Worm (Caenorhabditis elegans) whole organism, midembryonic: ENCODE results near the gene ced-6.

Experiments used
- T22C8.4 ChIP-seq: fragments of 200-800 bp; sonication (Bioruptor generic); IDR thresholded peaks from 2 replicates; pipeline ENCODE4 v1.3.6; 2022; ENCODE audit warnings: missing genetic modification characterization, missing compliant biosample characterization
- cog-1 ChIP-seq: sonication (generic microtip); optimal IDR thresholded peaks from 2 replicates; lab custom pipeline; 2016; ENCODE audit warnings: missing genetic modification characterization, missing compliant biosample characterization
- flt-1 ChIP-seq: fragments of 200-800 bp; sonication (Bioruptor generic); IDR thresholded peaks from 2 replicates; pipeline ENCODE4 v1.3.6; 2022; ENCODE audit warnings: missing genetic modification characterization, missing compliant biosample characterization
- klf-2 ChIP-seq: fragments of 200-800 bp; sonication (Bioruptor generic); conservative IDR thresholded peaks from 2 replicates; pipeline ENCODE4 v1.3.6; 2022; ENCODE audit warnings: missing genetic modification reagents, missing genetic modification characterization, missing compliant biosample characterization
- med-1 ChIP-seq: sonication (generic microtip); optimal IDR thresholded peaks from 2 replicates; lab custom pipeline; 2017; ENCODE audit warnings: missing genetic modification characterization, mild to moderate bottlenecking, missing compliant biosample characterization, antibody characterized with exemption, missing genetic modification reagents; ENCODE audit not compliant: insufficient read depth
- ref-1 ChIP-seq: fragments of 200-800 bp; sonication (Bioruptor generic); conservative IDR thresholded peaks from 2 replicates; pipeline ENCODE4 v1.3.6; 2022; ENCODE audit warnings: missing genetic modification reagents, missing genetic modification characterization, missing compliant biosample characterization
- tab-1 ChIP-seq: fragments of 200-800 bp; sonication (Bioruptor generic); IDR thresholded peaks from 2 replicates; pipeline ENCODE4 v1.3.6; 2022; ENCODE audit warnings: missing genetic modification characterization, missing compliant biosample characterization
- ztf-23 ChIP-seq: fragments of 200-800 bp; sonication (Bioruptor generic); IDR thresholded peaks from 2 replicates; pipeline ENCODE4 v1.3.6; 2022; ENCODE audit warnings: missing genetic modification reagents, missing genetic modification characterization, missing compliant biosample characterization
- ztf-29 ChIP-seq: fragments of 200-800 bp; sonication (Bioruptor generic); IDR thresholded peaks from 2 replicates; pipeline ENCODE4 v1.3.6; 2022; ENCODE audit warnings: missing genetic modification reagents, missing genetic modification characterization, missing compliant biosample characterization

The ced-6 gene

DNA sequence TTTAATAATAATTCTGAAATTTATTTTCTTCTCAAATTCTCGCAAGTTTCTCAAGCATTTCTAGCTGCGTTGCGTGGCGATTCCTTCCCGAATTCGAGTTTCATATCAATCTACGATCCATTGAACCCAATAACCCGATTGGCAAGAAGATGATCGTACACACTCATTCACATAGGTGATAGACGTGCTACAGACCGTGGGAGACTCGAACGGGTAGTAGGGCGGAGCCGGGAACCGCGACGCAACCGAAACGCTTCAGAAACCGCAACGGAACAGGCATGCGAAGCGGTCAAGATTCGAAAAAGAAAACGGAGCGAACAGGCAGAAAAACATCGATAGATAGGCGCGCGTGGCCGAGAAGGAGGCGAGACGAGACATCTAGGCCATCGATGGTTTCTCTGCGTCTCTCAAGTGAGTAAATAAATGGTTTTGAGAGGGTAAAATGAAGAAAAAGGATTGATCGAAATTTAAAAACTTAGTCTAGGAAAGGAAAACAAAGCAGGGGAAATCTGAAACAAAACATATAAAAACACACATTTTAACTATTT lies 7.9 kb downstream of the ced-6 start, which contains the start of gene madf-11:
madf-11 (minus strand) TSS at position 51 of the 548 bp plus-strand sequence.
- TF ChIP-seq cog-1 (tag; lab: Kevin White, UChicago) (peak; percentile 35), klf-2 (no peak), med-1 (GFP tag; lab: Kevin White, UChicago) (no peak), tab-1 (GFP tag; lab: Robert Waterston, UW) (no peak), ref-1 (no peak), ztf-29 (GFP tag; lab: Robert Waterston, UW) (0 out of 2 replicates have a peak, but pooled peaks have one; percentile 10), ztf-23 (GFP tag; lab: Robert Waterston, UW) (peak; percentile 45; the same call in 1 of the 2 replicates), T22C8.4 (GFP tag; lab: Robert Waterston, UW) (no peak), flt-1 (GFP tag; lab: Robert Waterston, UW) (peak; percentile 56)

DNA sequence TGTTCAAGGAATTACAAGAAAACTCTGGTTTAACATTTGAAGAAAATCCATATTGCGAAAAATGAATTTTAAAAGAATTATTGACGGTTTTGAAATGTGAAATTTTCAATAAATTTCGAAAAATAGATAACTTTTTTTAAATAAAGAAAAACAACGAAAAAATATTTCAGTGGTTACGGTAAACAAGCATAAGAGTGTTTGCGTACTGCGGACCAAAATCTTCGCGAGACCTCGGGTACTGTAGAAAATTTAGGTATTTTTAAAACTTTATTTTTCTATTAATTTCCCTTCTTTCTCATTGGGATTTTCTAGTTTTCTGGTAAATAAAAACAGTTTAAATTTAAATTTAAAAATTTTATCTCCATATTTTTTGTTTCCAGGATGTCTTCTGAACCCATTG lies 8.5 kb downstream of the ced-6 start, which contains the start of gene xnd-1:
xnd-1 (plus strand) TSS at position 381 of the 400 bp plus-strand sequence.
- TF ChIP-seq flt-1 (GFP tag; lab: Robert Waterston, UW): no peak
- no peak for TF ChIP-seq tab-1 (GFP tag; lab: Robert Waterston, UW)
- no peak for TF ChIP-seq cog-1 (tag; lab: Kevin White, UChicago)
- TF ChIP-seq ref-1: no peak
- no peak for TF ChIP-seq T22C8.4 (GFP tag; lab: Robert Waterston, UW)
- TF ChIP-seq med-1 (GFP tag; lab: Kevin White, UChicago): no peak
- TF ChIP-seq klf-2: no peak
- no peak for TF ChIP-seq ztf-23 (GFP tag; lab: Robert Waterston, UW)
- no peak for TF ChIP-seq ztf-29 (GFP tag; lab: Robert Waterston, UW)

DNA sequence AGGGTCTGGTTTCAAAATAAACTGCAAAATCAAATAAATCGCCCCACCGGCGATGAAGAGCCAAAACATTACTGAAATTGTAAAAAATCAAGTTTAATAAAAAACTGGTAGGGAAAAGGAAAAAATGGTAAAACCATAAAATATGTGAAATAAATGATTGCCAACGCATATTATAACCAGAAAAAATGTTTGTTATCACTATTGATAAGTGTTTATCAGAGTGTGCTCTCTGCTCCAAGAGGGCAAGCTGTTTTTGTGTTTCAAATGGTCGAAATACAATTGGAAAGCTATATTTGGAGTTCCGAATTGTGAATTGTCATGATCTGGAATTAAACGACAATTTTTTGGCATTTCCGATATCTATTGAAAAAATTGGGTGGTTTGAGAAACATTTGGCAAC lies 14.7 kb downstream of the ced-6 start, which contains the start of gene C05D2.8:
C05D2.8 (minus strand) TSS at position 71 of the 400 bp plus-strand sequence.
- no peak for TF ChIP-seq cog-1 (tag; lab: Kevin White, UChicago)
- no peak for TF ChIP-seq ref-1
- no peak for TF ChIP-seq tab-1 (GFP tag; lab: Robert Waterston, UW)
- no peak for TF ChIP-seq ztf-29 (GFP tag; lab: Robert Waterston, UW)
- no peak for TF ChIP-seq med-1 (GFP tag; lab: Kevin White, UChicago)
- TF ChIP-seq T22C8.4 (GFP tag; lab: Robert Waterston, UW): no peak
- no peak for TF ChIP-seq klf-2
- TF ChIP-seq ztf-23 (GFP tag; lab: Robert Waterston, UW): no peak
- no peak for TF ChIP-seq flt-1 (GFP tag; lab: Robert Waterston, UW)

DNA sequence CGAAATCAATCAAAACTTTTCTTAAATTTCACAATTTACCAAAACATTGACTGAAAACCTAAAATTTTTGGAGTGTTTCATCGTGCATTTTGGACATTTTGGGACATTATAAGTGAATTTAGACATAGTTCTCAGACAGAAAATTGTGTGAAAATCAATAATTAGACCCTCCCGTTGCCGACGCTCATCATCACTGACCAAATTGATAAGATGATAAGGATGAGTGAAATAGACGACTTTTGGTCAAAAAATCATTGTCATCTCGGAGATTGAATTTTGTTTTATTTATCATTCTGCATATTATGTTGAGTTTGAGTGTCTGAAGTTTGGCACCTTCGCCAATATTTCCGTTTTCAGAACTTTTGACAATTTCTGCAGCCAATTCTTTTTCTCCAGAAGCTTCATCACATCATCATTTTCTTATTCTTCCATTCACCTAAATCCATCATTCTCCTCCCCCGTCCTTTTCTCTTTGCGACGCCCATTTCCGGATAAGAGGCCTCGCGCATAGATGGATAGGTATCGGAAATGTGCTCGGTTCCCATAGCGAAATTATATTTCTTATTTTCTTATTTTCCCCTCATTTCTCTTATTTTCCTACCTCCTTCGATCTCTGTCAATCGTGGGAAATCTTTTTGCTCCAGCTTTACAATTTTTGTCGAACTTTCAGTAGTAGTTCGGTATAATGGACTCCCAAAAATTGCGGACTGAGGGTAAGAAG lies 16.2 kb downstream of the ced-6 start, which contains the start of gene bas-1:
bas-1 (plus strand) TSS at position 671 of the 721 bp plus-strand sequence.
- TF ChIP-seq flt-1 (GFP tag; lab: Robert Waterston, UW) (no peak), ref-1 (no peak), med-1 (GFP tag; lab: Kevin White, UChicago) (no peak), klf-2 (no peak), ztf-23 (GFP tag; lab: Robert Waterston, UW) (no peak), ztf-29 (GFP tag; lab: Robert Waterston, UW) (no peak), cog-1 (tag; lab: Kevin White, UChicago) (no peak), tab-1 (GFP tag; lab: Robert Waterston, UW) (no peak), T22C8.4 (GFP tag; lab: Robert Waterston, UW) (no peak)

DNA sequence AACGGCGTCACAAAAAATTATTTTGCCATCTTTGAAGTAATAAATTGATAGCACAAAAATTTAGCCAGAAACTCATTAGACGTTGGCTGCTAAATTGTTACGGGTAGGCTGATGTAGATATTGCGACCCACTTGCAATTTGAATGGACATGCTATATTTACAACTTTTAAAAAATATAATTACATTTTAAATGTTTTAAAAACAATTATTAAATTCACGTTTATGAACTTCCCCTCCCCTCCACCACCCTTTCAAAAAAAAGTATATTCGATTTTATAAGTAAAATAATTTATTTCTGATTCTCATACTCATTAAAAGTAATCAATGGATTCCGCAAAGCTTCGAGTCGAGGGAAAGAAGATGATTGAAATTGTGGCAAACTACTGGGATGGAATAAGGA lies 19.1 kb downstream of the ced-6 start, which contains the start of gene basl-1:
basl-1 (plus strand) TSS at position 301 of the 400 bp plus-strand sequence.
- TF ChIP-seq cog-1 (tag; lab: Kevin White, UChicago) (no peak), T22C8.4 (GFP tag; lab: Robert Waterston, UW) (no peak), med-1 (GFP tag; lab: Kevin White, UChicago) (no peak), flt-1 (GFP tag; lab: Robert Waterston, UW) (no peak), klf-2 (no peak), ztf-23 (GFP tag; lab: Robert Waterston, UW) (no peak), ref-1 (no peak), ztf-29 (GFP tag; lab: Robert Waterston, UW) (no peak), tab-1 (GFP tag; lab: Robert Waterston, UW) (no peak)

DNA sequence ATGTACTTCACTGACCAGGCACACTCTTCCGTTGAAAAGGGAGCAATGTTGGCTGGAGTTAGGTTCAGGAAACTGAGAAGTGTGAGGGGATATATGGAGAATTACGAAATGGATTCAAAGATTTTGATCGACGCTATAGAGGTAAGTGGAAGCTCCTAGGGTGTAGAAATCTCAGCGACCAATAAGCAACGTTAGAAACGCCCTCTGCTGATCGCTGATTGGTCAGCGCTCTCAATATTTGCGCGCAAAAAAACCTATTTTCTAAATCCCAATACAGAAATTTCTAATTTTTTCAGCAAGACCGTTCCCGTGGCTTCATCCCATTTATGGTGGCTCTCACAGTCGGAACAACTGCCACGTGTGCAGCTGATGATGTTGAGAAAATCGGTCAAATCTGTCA lies 20.1 kb downstream of the ced-6 start:
- no peak for TF ChIP-seq ztf-23 (GFP tag; lab: Robert Waterston, UW)
- TF ChIP-seq med-1 (GFP tag; lab: Kevin White, UChicago): no peak
- no peak for TF ChIP-seq tab-1 (GFP tag; lab: Robert Waterston, UW)
- TF ChIP-seq ztf-29 (GFP tag; lab: Robert Waterston, UW): no peak
- no peak for TF ChIP-seq ref-1
- TF ChIP-seq klf-2: no peak

DNA sequence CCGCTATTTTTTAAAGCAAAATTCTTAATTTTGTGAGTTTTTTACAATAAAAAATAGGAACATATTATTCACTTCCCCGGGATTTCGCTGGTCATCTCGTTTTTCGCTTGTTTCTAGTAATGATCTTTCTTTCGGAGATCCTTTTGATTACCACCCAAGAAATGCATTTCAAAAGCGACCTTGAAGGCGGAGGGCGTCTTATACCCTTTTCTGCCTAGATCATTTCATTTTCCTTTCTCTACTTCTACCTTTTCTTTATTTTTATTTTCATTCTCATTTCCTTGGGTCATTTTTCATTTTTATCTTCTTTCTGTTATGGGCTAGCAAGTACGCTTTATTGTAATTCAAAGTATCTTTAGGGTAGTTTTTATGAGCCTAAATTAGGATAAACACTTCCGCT lies 24.6 kb downstream of the ced-6 start:
- TF ChIP-seq cog-1 (tag; lab: Kevin White, UChicago) (no peak), med-1 (GFP tag; lab: Kevin White, UChicago) (no peak), ztf-23 (GFP tag; lab: Robert Waterston, UW) (no peak), ztf-29 (GFP tag; lab: Robert Waterston, UW) (no peak), flt-1 (GFP tag; lab: Robert Waterston, UW) (no peak), T22C8.4 (GFP tag; lab: Robert Waterston, UW) (no peak), klf-2 (no peak), tab-1 (GFP tag; lab: Robert Waterston, UW) (no peak), ref-1 (no peak)

DNA sequence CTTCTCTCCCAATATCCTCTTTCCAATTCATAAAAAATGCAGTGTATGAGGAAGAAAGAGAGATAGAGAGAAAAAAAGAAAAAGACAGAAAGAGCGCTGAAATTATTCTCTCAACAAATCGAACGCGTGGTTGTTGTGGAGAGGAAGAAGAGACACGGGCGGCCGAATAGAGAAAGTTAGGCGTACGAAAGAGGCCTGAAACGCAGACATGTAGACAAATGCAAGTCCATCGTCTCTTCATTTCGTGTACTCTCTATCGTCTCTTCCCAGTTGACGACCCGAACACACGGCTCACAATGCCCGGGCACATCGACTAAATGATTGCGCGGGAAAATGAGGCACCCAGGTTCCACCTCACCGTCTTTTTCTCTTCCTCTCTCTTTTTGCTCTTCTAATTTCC lies 25.7 kb downstream of the ced-6 start:
- TF ChIP-seq klf-2: no peak
- peak; percentile 53 for TF ChIP-seq cog-1 (tag; lab: Kevin White, UChicago)
